Fruit fly (Drosophila melanogaster): ENCODE measurements around the gene CG14174.

CG14174 gene

DNA sequence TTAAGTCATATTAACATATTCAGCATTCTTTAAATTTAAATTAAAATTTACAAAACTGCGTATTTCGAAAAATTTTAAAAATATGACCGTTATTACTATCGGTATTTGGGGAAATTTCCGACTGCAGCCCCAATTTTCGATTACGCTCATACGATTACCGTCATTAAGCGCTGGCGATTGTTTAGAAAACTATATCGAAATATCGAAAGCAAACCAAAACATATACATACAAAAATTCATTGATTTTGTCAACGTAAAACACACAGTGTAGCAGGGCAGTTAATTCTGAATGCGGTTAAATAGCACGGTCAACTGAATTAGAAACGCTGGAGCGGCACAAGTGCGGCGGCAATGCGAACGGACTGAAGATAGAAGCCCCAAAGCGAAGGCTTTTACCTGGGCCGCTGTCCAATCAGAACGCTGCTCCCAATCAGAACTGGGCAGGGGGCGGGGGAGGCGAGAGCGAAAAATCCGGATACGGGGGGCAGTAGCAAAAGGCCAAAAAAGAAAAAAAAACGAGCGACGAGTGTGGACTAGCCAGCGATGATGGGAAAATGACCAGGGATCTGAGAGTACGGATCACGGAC lies 14.9 kb upstream of the CG14174 start, which contains the start of gene CG16711:
Gene CG16711, plus strand, starts transcription at position 170 of the 587 bp plus-strand sequence.
- TF ChIP-seq Sin3A (optimal IDR thresholded peaks at IDR 0.05) (no peak), insv (optimal IDR thresholded peaks at IDR 0.05) (no peak), psq (optimal IDR thresholded peaks at IDR 0.05) (no peak), Myc (optimal IDR thresholded peaks at IDR 0.05) (no peak), h (optimal IDR thresholded peaks at IDR 0.05) (no peak), ttk (optimal IDR thresholded peaks at IDR 0.05) (no peak)

DNA sequence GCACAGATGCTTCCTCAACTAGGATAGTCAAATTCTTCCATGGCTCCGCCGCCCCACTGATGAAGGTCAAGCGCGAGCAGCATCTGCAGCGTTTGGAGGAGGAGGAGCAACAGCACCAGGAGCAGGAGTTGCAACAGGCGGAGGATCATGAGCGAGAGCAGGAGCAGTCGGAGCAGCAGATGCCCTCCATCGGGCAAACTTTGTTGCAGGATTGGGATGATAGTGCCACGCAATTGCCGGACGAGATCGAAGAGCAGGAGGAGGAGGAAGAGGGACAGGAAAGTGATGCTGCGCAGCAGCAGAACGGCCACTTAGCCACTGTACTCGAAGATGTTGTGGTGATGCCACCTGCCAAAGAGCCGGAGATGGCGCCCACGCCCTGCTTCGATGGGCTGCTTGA lies 13.5 kb upstream of the CG14174 start:
- TF ChIP-seq Sin3A (optimal IDR thresholded peaks at IDR 0.05) (no peak), insv (optimal IDR thresholded peaks at IDR 0.05) (no peak), psq (optimal IDR thresholded peaks at IDR 0.05) (no peak), ttk (optimal IDR thresholded peaks at IDR 0.05) (no peak), Myc (optimal IDR thresholded peaks at IDR 0.05) (no peak), h (optimal IDR thresholded peaks at IDR 0.05) (no peak)

DNA sequence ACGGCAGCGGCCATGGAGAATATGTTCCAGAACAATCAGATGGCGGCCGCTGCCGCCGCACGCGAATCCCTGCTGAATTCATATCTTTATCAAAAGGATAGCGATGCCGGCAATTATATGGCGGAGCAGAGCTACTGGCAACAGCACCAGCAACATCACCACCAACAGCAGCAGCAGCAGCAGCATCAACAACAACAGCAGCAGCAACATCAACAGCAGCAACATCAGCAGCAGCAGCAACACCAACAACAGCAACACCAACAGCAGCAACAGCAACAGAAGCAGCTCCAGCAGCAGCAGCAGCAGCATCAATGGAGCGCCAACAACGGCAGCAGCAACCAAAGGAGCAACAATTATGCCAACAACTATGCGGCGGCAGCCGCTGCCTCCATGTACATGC lies 10.3 kb upstream of the CG14174 start:
- TF ChIP-seq insv (optimal IDR thresholded peaks at IDR 0.05) = no peak
- no peak for TF ChIP-seq ttk (optimal IDR thresholded peaks at IDR 0.05)
- TF ChIP-seq h (optimal IDR thresholded peaks at IDR 0.05) = no peak
- TF ChIP-seq psq (optimal IDR thresholded peaks at IDR 0.05) = no peak
- no peak for TF ChIP-seq Sin3A (optimal IDR thresholded peaks at IDR 0.05)
- no peak for TF ChIP-seq Myc (optimal IDR thresholded peaks at IDR 0.05)

DNA sequence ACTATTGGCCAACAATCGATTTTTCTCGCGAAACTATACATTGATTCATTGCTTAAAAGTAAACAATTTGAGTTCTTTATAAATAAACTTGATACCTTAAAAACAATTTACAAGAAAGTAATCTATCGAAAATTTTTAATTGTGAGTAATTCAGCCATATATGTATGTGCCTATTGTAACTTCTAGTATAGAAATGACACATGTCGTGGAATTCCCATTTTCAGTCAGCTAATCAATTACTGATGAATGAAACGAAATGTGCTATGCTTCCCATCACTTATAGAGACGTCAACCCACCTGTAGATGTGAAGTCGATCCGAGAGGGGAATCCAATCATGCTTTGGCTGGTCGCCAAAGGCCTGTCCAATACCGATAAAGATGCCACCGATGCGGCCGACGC lies 7.9 kb upstream of the CG14174 start:
- TF ChIP-seq insv (optimal IDR thresholded peaks at IDR 0.05) = no peak
- no peak for TF ChIP-seq h (optimal IDR thresholded peaks at IDR 0.05)
- no peak for TF ChIP-seq Myc (optimal IDR thresholded peaks at IDR 0.05)

DNA sequence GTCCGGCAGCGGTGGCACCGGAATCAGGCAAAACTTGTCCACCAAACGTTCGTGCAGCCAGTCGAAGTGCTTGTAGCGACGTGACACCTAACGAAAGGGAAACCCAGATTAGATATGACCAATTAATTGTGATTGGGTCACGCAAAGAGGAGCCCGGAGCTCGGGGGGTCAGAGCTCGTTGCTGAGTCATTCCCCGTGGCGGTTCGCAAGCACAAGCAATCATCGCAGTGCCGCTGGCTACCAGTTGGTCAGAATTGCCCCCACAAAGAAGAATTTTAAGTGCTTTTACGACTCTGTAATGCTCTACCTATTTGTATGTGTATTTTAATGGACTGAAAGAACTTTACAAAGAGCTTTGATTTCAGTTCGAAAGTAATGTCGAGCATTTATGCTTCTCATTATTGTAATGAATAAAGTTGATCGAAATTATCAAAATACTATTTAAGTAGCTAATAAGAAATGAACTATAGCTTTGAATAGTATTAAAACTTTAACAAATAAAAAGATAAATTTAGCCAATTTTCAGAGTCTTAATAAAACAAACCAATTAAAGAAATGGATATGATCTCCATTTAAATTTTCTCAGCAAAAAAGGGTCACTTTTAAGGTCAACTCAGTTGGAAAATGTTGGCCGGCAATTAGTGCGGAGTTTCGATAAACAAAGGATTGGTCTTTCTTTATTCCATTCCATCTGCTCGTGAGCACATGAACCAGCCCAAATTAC lies 6.9 kb upstream of the CG14174 start:
- TF ChIP-seq insv (optimal IDR thresholded peaks at IDR 0.05) (no peak), psq (optimal IDR thresholded peaks at IDR 0.05) (no peak), ttk (optimal IDR thresholded peaks at IDR 0.05) (no peak), Myc (optimal IDR thresholded peaks at IDR 0.05) (no peak)

DNA sequence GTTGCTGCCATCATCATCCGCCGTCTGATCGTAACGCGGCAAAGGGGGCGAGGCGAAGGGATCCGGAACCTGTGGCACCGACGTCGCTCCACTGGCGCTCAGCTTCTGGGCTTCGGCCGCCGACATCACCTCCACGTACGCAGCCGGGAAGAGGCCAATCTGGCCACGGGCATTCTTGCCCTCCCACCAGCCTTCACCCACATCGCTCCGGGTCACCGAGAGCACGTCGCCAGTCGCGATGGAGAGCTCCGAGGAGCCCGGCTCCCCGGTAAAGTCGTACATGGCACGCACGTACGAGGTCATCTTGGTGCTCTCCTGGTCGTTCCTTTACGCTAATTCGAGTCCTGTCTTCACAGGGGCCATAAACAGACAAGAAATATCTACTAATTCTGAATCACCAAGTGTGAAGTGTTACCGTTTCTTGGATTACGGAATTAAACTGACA lies 5.7 kb upstream of the CG14174 start, which contains the start of gene SH3PX1:
Gene SH3PX1, minus strand, starts transcription at position 445 of the 445 bp plus-strand sequence.
- no peak for TF ChIP-seq insv (optimal IDR thresholded peaks at IDR 0.05)
- no peak for TF ChIP-seq ttk (optimal IDR thresholded peaks at IDR 0.05)
- no peak for TF ChIP-seq Myc (optimal IDR thresholded peaks at IDR 0.05)
- TF ChIP-seq psq (optimal IDR thresholded peaks at IDR 0.05) = no peak
- TF ChIP-seq h (optimal IDR thresholded peaks at IDR 0.05) = no peak

dm6 chr3L:9713828-9714536 lies 5.1 kb upstream of the CG14174 start, which contains the start of gene vsg:
Gene vsg (plus strand): TSS chr3L:9714324.
- TF ChIP-seq h (optimal IDR thresholded peaks at IDR 0.05) (no peak), insv (optimal IDR thresholded peaks at IDR 0.05) (no peak), Sin3A (optimal IDR thresholded peaks at IDR 0.05) (no peak), psq (optimal IDR thresholded peaks at IDR 0.05) (no peak), ttk (optimal IDR thresholded peaks at IDR 0.05) (no peak), Myc (optimal IDR thresholded peaks at IDR 0.05) (no peak)

DNA sequence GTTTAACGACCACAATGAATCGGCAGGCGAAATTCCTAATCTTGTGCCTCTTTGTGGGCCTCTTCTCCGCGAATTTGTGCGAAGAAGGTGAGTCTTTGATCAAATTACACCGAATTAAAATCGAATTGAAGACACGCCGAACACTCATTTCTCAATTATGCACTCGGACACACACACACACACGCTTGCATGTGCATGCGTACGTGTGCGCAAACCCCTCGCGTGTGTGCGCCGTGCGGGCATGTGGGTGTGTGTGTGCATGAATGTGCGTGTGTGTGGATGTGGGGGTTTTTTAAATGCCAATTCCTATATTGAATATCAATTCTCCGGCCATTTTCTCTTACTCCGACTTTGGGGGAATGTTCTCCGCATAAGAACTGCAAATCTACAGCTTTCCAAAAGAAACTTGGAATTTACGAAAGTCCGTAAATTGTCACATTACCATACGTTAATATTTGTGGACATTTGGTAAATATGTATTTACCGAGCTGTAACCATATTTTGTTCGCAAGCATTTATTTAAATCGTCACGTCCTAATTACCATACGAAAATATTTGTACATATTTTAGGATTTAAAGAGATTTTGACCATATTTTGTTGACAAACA lies 4.5 kb upstream of the CG14174 start:
- TF ChIP-seq psq (optimal IDR thresholded peaks at IDR 0.05) = no peak
- no peak for TF ChIP-seq ttk (optimal IDR thresholded peaks at IDR 0.05)
- no peak for TF ChIP-seq insv (optimal IDR thresholded peaks at IDR 0.05)
- no peak for TF ChIP-seq Sin3A (optimal IDR thresholded peaks at IDR 0.05)
- no peak for TF ChIP-seq Myc (optimal IDR thresholded peaks at IDR 0.05)
- TF ChIP-seq h (optimal IDR thresholded peaks at IDR 0.05) = no peak

dm6 chr3L:9716595-9716994 lies 2.5 kb upstream of the CG14174 start:
- no peak for TF ChIP-seq Myc (optimal IDR thresholded peaks at IDR 0.05)
- no peak for TF ChIP-seq h (optimal IDR thresholded peaks at IDR 0.05)
- no peak for TF ChIP-seq psq (optimal IDR thresholded peaks at IDR 0.05)
- no peak for TF ChIP-seq ttk (optimal IDR thresholded peaks at IDR 0.05)
- TF ChIP-seq insv (optimal IDR thresholded peaks at IDR 0.05) = no peak
- TF ChIP-seq Sin3A (optimal IDR thresholded peaks at IDR 0.05) = no peak

- TF ChIP-seq Myc (optimal IDR thresholded peaks at IDR 0.05) = no peak
- no peak for TF ChIP-seq Sin3A (optimal IDR thresholded peaks at IDR 0.05)
- TF ChIP-seq ttk (optimal IDR thresholded peaks at IDR 0.05) = no peak
- no peak for TF ChIP-seq insv (optimal IDR thresholded peaks at IDR 0.05)
- TF ChIP-seq psq (optimal IDR thresholded peaks at IDR 0.05) = no peak
- no peak for TF ChIP-seq h (optimal IDR thresholded peaks at IDR 0.05)
Measured at dm6 chr3L:9717101-9717500, 2.0 kb upstream of the CG14174 start.

dm6 chr3L:9717839-9718238 lies 1.3 kb upstream of the CG14174 start:
- TF ChIP-seq psq (optimal IDR thresholded peaks at IDR 0.05) (no peak), ttk (optimal IDR thresholded peaks at IDR 0.05) (no peak), Myc (optimal IDR thresholded peaks at IDR 0.05) (no peak), h (optimal IDR thresholded peaks at IDR 0.05) (no peak), insv (optimal IDR thresholded peaks at IDR 0.05) (no peak), Sin3A (optimal IDR thresholded peaks at IDR 0.05) (no peak)

DNA sequence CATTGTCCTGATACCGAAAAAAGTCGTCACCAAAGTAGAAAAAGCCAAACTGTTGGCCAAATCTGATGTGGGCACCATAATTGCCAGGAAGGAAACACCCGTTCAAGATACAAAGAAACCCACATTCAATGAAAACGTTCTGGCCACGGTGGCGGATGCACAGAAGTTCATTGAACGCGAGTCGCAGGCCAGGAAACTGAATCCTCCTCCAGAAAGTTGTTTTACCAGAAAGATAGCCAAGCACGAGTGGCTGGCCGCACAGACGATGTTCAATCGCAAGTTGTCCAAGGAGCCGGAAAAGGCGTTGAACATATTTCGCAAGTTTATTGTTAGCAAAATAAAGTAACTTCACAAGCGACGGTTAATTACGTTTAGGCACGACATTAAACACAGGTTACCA lies 974 bp downstream of the CG14174 start:
- TF ChIP-seq Sin3A (optimal IDR thresholded peaks at IDR 0.05) = no peak
- no peak for TF ChIP-seq psq (optimal IDR thresholded peaks at IDR 0.05)
- no peak for TF ChIP-seq ttk (optimal IDR thresholded peaks at IDR 0.05)
- TF ChIP-seq Myc (optimal IDR thresholded peaks at IDR 0.05) = no peak
- no peak for TF ChIP-seq insv (optimal IDR thresholded peaks at IDR 0.05)
- no peak for TF ChIP-seq h (optimal IDR thresholded peaks at IDR 0.05)

Data from Kc167 (cell line).